Fruit fly (Drosophila melanogaster) whole organism, prepupa: ENCODE data around the gene Prm.

Experiments used
- Blimp-1 ChIP-seq: fragments of 200-800 bp; sonication (Bioruptor generic); optimal IDR thresholded peaks from 3 replicates; lab custom pipeline; 2017; ENCODE audit warnings: missing biosample characterization, missing genetic modification characterization, mild to moderate bottlenecking, moderate library complexity, missing genetic modification reagents
- CG10631 ChIP-seq: fragments of 200-800 bp; sonication (Bioruptor generic); optimal IDR thresholded peaks from 2 replicates; lab custom pipeline; 2016; ENCODE audit warnings: missing biosample characterization, missing genetic modification characterization
- CG10669 ChIP-seq: fragments of 200-800 bp; sonication (Bioruptor generic); optimal IDR thresholded peaks from 3 replicates; lab custom pipeline; 2018; ENCODE audit warnings: missing biosample characterization, mild to moderate bottlenecking, missing genetic modification characterization, moderate library complexity
- CG15336 ChIP-seq: fragments of 200-800 bp; sonication (Bioruptor generic); IDR thresholded peaks from 2 replicates; pipeline ENCODE4 v1.3.6; 2022; ENCODE audit warnings: missing biosample characterization, missing genetic modification characterization
- CG16779 ChIP-seq: fragments of 200-800 bp; sonication (Bioruptor generic); optimal IDR thresholded peaks from 3 replicates; lab custom pipeline; 2017; ENCODE audit warnings: missing biosample characterization, mild to moderate bottlenecking, missing genetic modification characterization
- CG31627 ChIP-seq: fragments of 200-800 bp; sonication (Bioruptor generic); optimal IDR thresholded peaks from 3 replicates; lab custom pipeline; 2016; ENCODE audit warnings: missing biosample characterization, missing genetic modification characterization
- CG32006 ChIP-seq: fragments of 200-800 bp; sonication (Bioruptor generic); optimal IDR thresholded peaks from 3 replicates; lab custom pipeline; 2017; ENCODE audit warnings: missing biosample characterization, mild to moderate bottlenecking, missing genetic modification characterization
- CG34406 ChIP-seq: fragments of 200-800 bp; sonication (Bioruptor generic); optimal IDR thresholded peaks from 3 replicates; lab custom pipeline; 2016; ENCODE audit warnings: missing biosample characterization, missing genetic modification characterization
- CG3919 ChIP-seq: fragments of 200-800 bp; sonication (Bioruptor generic); optimal IDR thresholded peaks from 3 replicates; lab custom pipeline; 2016; ENCODE audit warnings: missing biosample characterization, missing genetic modification characterization
- CG4318 ChIP-seq: fragments of 200-800 bp; sonication (Bioruptor generic); optimal IDR thresholded peaks from 3 replicates; lab custom pipeline; 2017; ENCODE audit warnings: missing biosample characterization, mild to moderate bottlenecking, missing genetic modification characterization
- CG6163 ChIP-seq: fragments of 200-800 bp; sonication (Bioruptor generic); IDR thresholded peaks from 3 replicates; pipeline ENCODE4 v1.3.6; 2022; ENCODE audit warnings: missing biosample characterization, missing genetic modification characterization
- CG6792 ChIP-seq: fragments of 200-800 bp; sonication (Bioruptor generic); optimal IDR thresholded peaks from 3 replicates; lab custom pipeline; 2016; ENCODE audit warnings: missing biosample characterization, missing genetic modification characterization
- CG6808 ChIP-seq: fragments of 200-800 bp; sonication (Bioruptor generic); optimal IDR thresholded peaks from 3 replicates; lab custom pipeline; 2017; ENCODE audit warnings: missing biosample characterization, missing genetic modification characterization, mild to moderate bottlenecking, moderate library complexity, missing genetic modification reagents
- CG7368 ChIP-seq: fragments of 200-800 bp; sonication (Bioruptor generic); optimal IDR thresholded peaks from 3 replicates; lab custom pipeline; 2016; ENCODE audit warnings: missing biosample characterization, missing genetic modification characterization
- CG8319 ChIP-seq: fragments of 200-800 bp; sonication (Bioruptor generic); optimal IDR thresholded peaks from 3 replicates; lab custom pipeline; 2016; ENCODE audit warnings: missing biosample characterization, missing genetic modification characterization
- CG8632 ChIP-seq: fragments of 200-800 bp; sonication (Bioruptor generic); optimal IDR thresholded peaks from 3 replicates; lab custom pipeline; 2016; ENCODE audit warnings: missing biosample characterization, missing genetic modification characterization
- Eip78C ChIP-seq: fragments of 200-800 bp; sonication (Bioruptor generic); peaks from one replicate; lab custom pipeline; 2016; ENCODE audit warnings: missing biosample characterization, missing genetic modification characterization
- Ets21C ChIP-seq: fragments of 200-800 bp; sonication (Bioruptor generic); optimal IDR thresholded peaks from 3 replicates; lab custom pipeline; 2016; ENCODE audit warnings: missing biosample characterization, missing genetic modification characterization
- Gug ChIP-seq: fragments of 200-800 bp; sonication (Bioruptor generic); IDR thresholded peaks from 2 replicates; pipeline ENCODE4 v1.3.6; 2022; ENCODE audit warnings: missing biosample characterization, missing genetic modification characterization
- Hr38 ChIP-seq: sonication (Bioruptor generic); optimal IDR thresholded peaks from 2 replicates; lab custom pipeline; 2016; ENCODE audit warnings: missing biosample characterization, missing genetic modification characterization
- Hr39 ChIP-seq: fragments of 200-800 bp; sonication (Bioruptor generic); optimal IDR thresholded peaks from 2 replicates; lab custom pipeline; 2016; ENCODE audit warnings: missing biosample characterization, missing genetic modification characterization
- Hr4 ChIP-seq: fragments of 200-800 bp; sonication (Bioruptor generic); optimal IDR thresholded peaks from 3 replicates; lab custom pipeline; 2016; ENCODE audit warnings: missing biosample characterization, missing genetic modification characterization
- Lpt ChIP-seq: fragments of 200-800 bp; sonication (Bioruptor generic); optimal IDR thresholded peaks from 3 replicates; lab custom pipeline; 2016; ENCODE audit warnings: missing biosample characterization, missing genetic modification characterization
- Met ChIP-seq: fragments of 200-800 bp; sonication (Bioruptor generic); optimal IDR thresholded peaks from 3 replicates; lab custom pipeline; 2016; ENCODE audit warnings: missing biosample characterization, missing genetic modification characterization
- OdsH ChIP-seq: fragments of 200-800 bp; sonication (Bioruptor generic); optimal IDR thresholded peaks from 3 replicates; lab custom pipeline; 2016; ENCODE audit warnings: missing biosample characterization, missing genetic modification characterization
- Smox ChIP-seq: fragments of 200-800 bp; sonication (Bioruptor generic); optimal IDR thresholded peaks from 3 replicates; lab custom pipeline; 2016; ENCODE audit warnings: missing biosample characterization, missing genetic modification characterization
- Sox102F ChIP-seq: fragments of 200-800 bp; sonication (Bioruptor generic); optimal IDR thresholded peaks from 2 replicates; lab custom pipeline; 2016; ENCODE audit warnings: missing biosample characterization, mild to moderate bottlenecking, missing genetic modification characterization
- Sox14 ChIP-seq: fragments of 200-800 bp; sonication (Bioruptor generic); optimal IDR thresholded peaks from 3 replicates; lab custom pipeline; 2016; ENCODE audit warnings: missing biosample characterization, missing genetic modification characterization
- Sox15 ChIP-seq: fragments of 200-800 bp; sonication (Bioruptor generic); optimal IDR thresholded peaks from 3 replicates; lab custom pipeline; 2016; ENCODE audit warnings: missing biosample characterization, missing genetic modification characterization
- achi ChIP-seq: fragments of 200-800 bp; sonication (Bioruptor generic); optimal IDR thresholded peaks from 3 replicates; lab custom pipeline; 2016; ENCODE audit warnings: missing biosample characterization, missing genetic modification characterization
- acj6 ChIP-seq: fragments of 200-800 bp; sonication (Bioruptor generic); optimal IDR thresholded peaks from 3 replicates; lab custom pipeline; 2016; ENCODE audit warnings: missing biosample characterization, missing genetic modification characterization
- cyc ChIP-seq: fragments of 200-800 bp; sonication (Bioruptor generic); optimal IDR thresholded peaks from 3 replicates; lab custom pipeline; 2016; ENCODE audit warnings: missing biosample characterization, missing genetic modification characterization
- dac ChIP-seq: fragments of 200-800 bp; sonication (Bioruptor generic); optimal IDR thresholded peaks from 2 replicates; lab custom pipeline; 2017; ENCODE audit warnings: missing biosample characterization, mild to moderate bottlenecking, missing genetic modification characterization
- esn ChIP-seq: fragments of 200-800 bp; sonication (Bioruptor generic); optimal IDR thresholded peaks from 2 replicates; lab custom pipeline; 2016; ENCODE audit warnings: missing biosample characterization, mild to moderate bottlenecking, missing genetic modification characterization, moderate library complexity
- fd59A ChIP-seq: fragments of 200-800 bp; sonication (Bioruptor generic); optimal IDR thresholded peaks from 2 replicates; lab custom pipeline; 2017; ENCODE audit warnings: missing biosample characterization, mild to moderate bottlenecking, missing genetic modification characterization, missing genetic modification reagents
- fkh ChIP-seq: fragments of 200-800 bp; sonication (Bioruptor generic); optimal IDR thresholded peaks from 3 replicates; lab custom pipeline; 2017; ENCODE audit warnings: missing biosample characterization, mild to moderate bottlenecking, missing genetic modification characterization, moderate library complexity
- lz ChIP-seq: fragments of 200-800 bp; sonication (Bioruptor generic); optimal IDR thresholded peaks from 3 replicates; lab custom pipeline; 2016; ENCODE audit warnings: missing biosample characterization, missing genetic modification characterization
- net ChIP-seq: fragments of 200-800 bp; sonication (Bioruptor generic); optimal IDR thresholded peaks from 3 replicates; lab custom pipeline; 2016; ENCODE audit warnings: missing biosample characterization, missing genetic modification characterization
- pdm3 ChIP-seq: fragments of 200-800 bp; sonication (Bioruptor generic); optimal IDR thresholded peaks from 3 replicates; lab custom pipeline; 2016; ENCODE audit warnings: missing biosample characterization, missing genetic modification characterization
- salr ChIP-seq, 2 experiments: fragments of 200-800 bp; sonication (Bioruptor generic); optimal IDR thresholded peaks; 3 replicates each; lab custom pipeline; 2016 to 2018; ENCODE audit warnings: missing biosample characterization in 2 of 2, missing genetic modification characterization in 2 of 2, mild to moderate bottlenecking in 1 of 2
- spab ChIP-seq: fragments of 200-800 bp; sonication (Bioruptor generic); optimal IDR thresholded peaks from 2 replicates; lab custom pipeline; 2017; ENCODE audit warnings: missing biosample characterization, mild to moderate bottlenecking, missing genetic modification characterization, missing genetic modification reagents
- svp ChIP-seq: fragments of 200-800 bp; sonication (Bioruptor generic); peaks from one replicate; lab custom pipeline; 2016; ENCODE audit warnings: missing biosample characterization, missing genetic modification characterization
- topi ChIP-seq: fragments of 200-800 bp; sonication (Bioruptor generic); optimal IDR thresholded peaks from 3 replicates; lab custom pipeline; 2016; ENCODE audit warnings: missing biosample characterization, missing genetic modification characterization
- vri ChIP-seq: fragments of 200-800 bp; sonication (Bioruptor generic); optimal IDR thresholded peaks from 3 replicates; lab custom pipeline; 2016; ENCODE audit warnings: missing biosample characterization, mild to moderate bottlenecking, missing genetic modification characterization

Prm gene

dm6 chr3L:8684419-8685081 lies 60.6 kb downstream of the Prm start:
- no peak for TF ChIP-seq Hr38
- TF ChIP-seq CG10669 (GFP tag; lab: Kevin White, UChicago) = no peak
- TF ChIP-seq CG8632 (GFP tag; lab: Kevin White, UChicago) = peak; percentile 36
- peak; percentile 31 for TF ChIP-seq CG32006 (GFP tag; lab: Kevin White, UChicago)
- TF ChIP-seq lz = peak; percentile 48
- TF ChIP-seq topi (GFP tag; lab: Kevin White, UChicago) = peak; percentile 1
- peak; percentile 52 for TF ChIP-seq acj6 (GFP tag; lab: Kevin White, UChicago)
- peak; percentile 23 for TF ChIP-seq Ets21C
- TF ChIP-seq dac (GFP tag; lab: Kevin White, UChicago) = no peak
- TF ChIP-seq CG6792 (GFP tag; lab: Kevin White, UChicago) = peak; percentile 32
- no peak for TF ChIP-seq Gug (GFP tag; lab: Robert Waterston, UW)
- peak; percentile 12 for TF ChIP-seq Hr4 (GFP tag; lab: Kevin White, UChicago)
- no peak for TF ChIP-seq Eip78C
- peak; percentile 43 for TF ChIP-seq CG10631 (GFP tag; lab: Kevin White, UChicago)
- peak; percentile 52 for TF ChIP-seq CG31627 (GFP tag; lab: Kevin White, UChicago)
- peak; percentile 37 for TF ChIP-seq achi (GFP tag; lab: Kevin White, UChicago)
- TF ChIP-seq esn = peak; percentile 67
- peak in 1 of 2 experiments; percentile 18 for TF ChIP-seq salr (GFP tag; optimal IDR thresholded peaks at IDR 0.05; lab: Kevin White, UChicago)
- TF ChIP-seq net (GFP tag; lab: Kevin White, UChicago) = peak; percentile 15
- TF ChIP-seq CG3919 (GFP tag; lab: Kevin White, UChicago) = peak; percentile 7
- TF ChIP-seq Sox14 = peak; percentile 37
- no peak for TF ChIP-seq spab
- TF ChIP-seq CG7368 (GFP tag; lab: Kevin White, UChicago) = no peak
- peak; percentile 66 for TF ChIP-seq Smox
- peak; percentile 57 for TF ChIP-seq vri (GFP tag; lab: Kevin White, UChicago)
- TF ChIP-seq pdm3 (GFP tag; lab: Kevin White, UChicago) = peak; percentile 23
- TF ChIP-seq Sox102F (GFP tag; lab: Kevin White, UChicago) = peak; percentile 14
- TF ChIP-seq Sox15 (GFP tag; lab: Kevin White, UChicago) = peak; percentile 27
- peak; percentile 60 for TF ChIP-seq Met (GFP tag; lab: Kevin White, UChicago)
- 0 out of 3 replicates have a peak, but pooled peaks have one; percentile 20 for TF ChIP-seq CG6163 (GFP tag; lab: Robert Waterston, UW)
- peak; percentile 86 for TF ChIP-seq fkh (GFP tag; lab: Kevin White, UChicago)
- no peak for TF ChIP-seq Lpt (GFP tag; lab: Kevin White, UChicago)
- no peak for TF ChIP-seq CG4318 (GFP tag; lab: Kevin White, UChicago)
- TF ChIP-seq cyc (GFP tag; lab: Kevin White, UChicago) = peak; percentile 20
- peak; percentile 6 for TF ChIP-seq svp (GFP tag; lab: Kevin White, UChicago)
- TF ChIP-seq Hr39 (GFP tag; lab: Kevin White, UChicago) = peak; percentile 56
- TF ChIP-seq CG34406 = peak; percentile 38
- peak; percentile 12 for TF ChIP-seq OdsH
- TF ChIP-seq, all 60 proteins: peak for 29

dm6 chr3L:8683773-8684172 lies 61.3 kb downstream of the Prm start:
- TF ChIP-seq Sox14 = no peak
- TF ChIP-seq CG8632 (GFP tag; lab: Kevin White, UChicago) = no peak
- no peak for TF ChIP-seq CG15336
- no peak for TF ChIP-seq Sox15 (GFP tag; lab: Kevin White, UChicago)
- no peak for TF ChIP-seq CG16779 (tag; lab: Kevin White, UChicago)
- no peak for TF ChIP-seq CG6808 (GFP tag; lab: Kevin White, UChicago)
- no peak for TF ChIP-seq net (GFP tag; lab: Kevin White, UChicago)
- no peak for TF ChIP-seq CG8319
- TF ChIP-seq svp (GFP tag; lab: Kevin White, UChicago) = peak; percentile 58
- no peak for TF ChIP-seq fd59A (GFP tag; lab: Kevin White, UChicago)
- no peak for TF ChIP-seq pdm3 (GFP tag; lab: Kevin White, UChicago)
- TF ChIP-seq fkh (GFP tag; lab: Kevin White, UChicago) = peak; percentile 80
- TF ChIP-seq Blimp-1 (GFP tag; lab: Kevin White, UChicago) = no peak
- TF ChIP-seq esn = no peak
- TF ChIP-seq CG10631 (GFP tag; lab: Kevin White, UChicago) = no peak
- TF ChIP-seq Hr39 (GFP tag; lab: Kevin White, UChicago) = no peak
- no peak for TF ChIP-seq CG4318 (GFP tag; lab: Kevin White, UChicago)
- TF ChIP-seq CG6163 (GFP tag; lab: Robert Waterston, UW) = 0 out of 3 replicates have a peak, but pooled peaks have one; percentile 8
